Worm (Caenorhabditis elegans) whole organism, L1 larva: ENCODE measurements around the gene cyp-35B1.

ENCODE experiments used
- C04F5.9 ChIP-seq: sonication (generic microtip); optimal IDR thresholded peaks from 2 replicates; lab custom pipeline; 2016; ENCODE audit warnings: missing genetic modification characterization, missing compliant biosample characterization
- C16A3.4 ChIP-seq: fragments of 150-350 bp; optimal IDR thresholded peaks from 2 replicates; lab custom pipeline; 2014; ENCODE audit warnings: missing biosample characterization, missing genetic modification characterization
- aha-1 ChIP-seq: fragments of 150-350 bp; optimal IDR thresholded peaks from 2 replicates; lab custom pipeline; 2014; ENCODE audit warnings: missing biosample characterization, missing genetic modification characterization
- blmp-1 ChIP-seq: fragments of 150-350 bp; optimal IDR thresholded peaks from 2 replicates; lab custom pipeline; 2014; ENCODE audit warnings: missing biosample characterization, missing genetic modification characterization
- ceh-8 ChIP-seq: fragments of 200-800 bp; sonication (Bioruptor generic); optimal IDR thresholded peaks from 2 replicates; lab custom pipeline; 2018; ENCODE audit warnings: mild to moderate bottlenecking, missing genetic modification characterization, moderate library complexity, missing compliant biosample characterization
- ceh-88 ChIP-seq: fragments of 200-800 bp; sonication (Bioruptor generic); IDR thresholded peaks from 2 replicates; pipeline ENCODE4 v1.3.6; 2022; ENCODE audit warnings: missing genetic modification characterization, missing compliant biosample characterization
- ceh-90 ChIP-seq: sonication (generic microtip); optimal IDR thresholded peaks from 2 replicates; lab custom pipeline; 2016; ENCODE audit warnings: missing genetic modification characterization, missing compliant biosample characterization
- dpl-1 ChIP-seq, 3 experiments: fragments of 150-350 bp in 2 of 3; sonication (generic microtip) in 1 of 3; optimal IDR thresholded peaks; 2 replicates each; lab custom pipeline; 2014 to 2017; ENCODE audit warnings: missing biosample characterization in 3 of 3, missing genetic modification characterization in 3 of 3, missing genetic modification reagents in 3 of 3
- dsc-1 ChIP-seq: sonication (generic microtip); optimal IDR thresholded peaks from 2 replicates; lab custom pipeline; 2016; ENCODE audit warnings: mild to moderate bottlenecking, missing genetic modification characterization, missing compliant biosample characterization
- efl-1 ChIP-seq, 4 experiments: fragments of 150-350 bp; optimal IDR thresholded peaks in 3 of 4; peaks in 1 of 4; 1 replicate in 1 of 4; 2 replicates in 3 of 4; lab custom pipeline; 2014; ENCODE audit warnings: missing biosample characterization in 2 of 4, missing genetic modification characterization in 2 of 4, missing genetic modification reagents in 2 of 4
- efl-3 ChIP-seq: fragments of 200-800 bp; sonication (Bioruptor generic); optimal IDR thresholded peaks from 2 replicates; lab custom pipeline; 2018; ENCODE audit warnings: mild to moderate bottlenecking, missing genetic modification characterization, missing compliant biosample characterization
- elt-2 ChIP-seq: sonication (generic microtip); optimal IDR thresholded peaks from 2 replicates; lab custom pipeline; 2016; ENCODE audit warnings: missing genetic modification characterization, mild to moderate bottlenecking, inconsistent platforms, missing compliant biosample characterization, missing genetic modification reagents
- elt-3 ChIP-seq, 6 experiments: fragments of 150-350 bp in 1 of 6; sonication (generic microtip); optimal IDR thresholded peaks; 2 replicates each; lab custom pipeline; 2017 to 2018; ENCODE audit warnings: missing biosample characterization in 6 of 6, missing genetic modification characterization in 6 of 6, inconsistent platforms in 1 of 6
- ets-5 ChIP-seq: fragments of 200-800 bp; sonication (Bioruptor generic); IDR thresholded peaks from 2 replicates; pipeline ENCODE4 v1.3.6; 2022; ENCODE audit warnings: missing genetic modification characterization, missing compliant biosample characterization
- fkh-10 ChIP-seq: sonication (generic microtip); optimal IDR thresholded peaks from 2 replicates; lab custom pipeline; 2017; ENCODE audit warnings: missing biosample characterization, missing genetic modification reagents, missing genetic modification characterization
- hlh-17 ChIP-seq: fragments of 200-800 bp; sonication (Bioruptor generic); optimal IDR thresholded peaks from 2 replicates; lab custom pipeline; 2018; ENCODE audit warnings: missing genetic modification characterization, mild to moderate bottlenecking, missing compliant biosample characterization, moderate library complexity, borderline replicate concordance
- hpl-2 ChIP-seq: fragments of 150-350 bp; optimal IDR thresholded peaks from 2 replicates; lab custom pipeline; 2014; ENCODE audit warnings: missing biosample characterization, missing genetic modification reagents, missing genetic modification characterization
- irx-1 ChIP-seq: sonication (generic microtip); optimal IDR thresholded peaks from 2 replicates; lab custom pipeline; 2016; ENCODE audit warnings: missing genetic modification characterization, missing compliant biosample characterization
- isw-1 ChIP-seq: fragments of 200-800 bp; sonication (Bioruptor generic); IDR thresholded peaks from 2 replicates; pipeline ENCODE4 v1.3.6; 2022; ENCODE audit warnings: missing genetic modification characterization, missing compliant biosample characterization
- jun-1 ChIP-seq: fragments of 150-350 bp; optimal IDR thresholded peaks from 2 replicates; lab custom pipeline; 2014; ENCODE audit warnings: missing biosample characterization, missing genetic modification reagents, missing genetic modification characterization
- lin-13 ChIP-seq: fragments of 150-350 bp; optimal IDR thresholded peaks from 2 replicates; lab custom pipeline; 2014; ENCODE audit warnings: missing biosample characterization, missing genetic modification reagents, missing genetic modification characterization
- lin-15B ChIP-seq: fragments of 150-350 bp; sonication (generic microtip); optimal IDR thresholded peaks from 3 replicates; lab custom pipeline; 2014; ENCODE audit warnings: missing biosample characterization, missing genetic modification characterization
- lin-39 ChIP-seq: fragments of 150-350 bp; optimal IDR thresholded peaks from 2 replicates; lab custom pipeline; 2014; ENCODE audit warnings: missing biosample characterization, missing genetic modification reagents, missing genetic modification characterization
- lir-3 ChIP-seq: sonication (generic microtip); optimal IDR thresholded peaks from 2 replicates; lab custom pipeline; 2016; ENCODE audit warnings: mild to moderate bottlenecking, missing genetic modification characterization, moderate library complexity, missing compliant biosample characterization; ENCODE audit not compliant: poor library complexity
- lsy-2 ChIP-seq, 2 experiments: fragments of 150-350 bp; optimal IDR thresholded peaks; 2 replicates each; lab custom pipeline; 2014; ENCODE audit warnings: missing biosample characterization in 2 of 2, missing genetic modification characterization in 2 of 2
- mab-9 ChIP-seq: fragments of 200-800 bp; sonication (Bioruptor generic); IDR thresholded peaks from 2 replicates; pipeline ENCODE4 v1.3.6; 2022; ENCODE audit warnings: missing genetic modification reagents, missing genetic modification characterization, missing compliant biosample characterization
- mdl-1 ChIP-seq, 2 experiments: fragments of 150-350 bp; optimal IDR thresholded peaks; 2 replicates each; lab custom pipeline; 2014 to 2017; ENCODE audit warnings: missing biosample characterization in 2 of 2, missing genetic modification characterization in 2 of 2, inconsistent platforms in 1 of 2
- mef-2 ChIP-seq: fragments of 150-350 bp; optimal IDR thresholded peaks from 2 replicates; lab custom pipeline; 2014; ENCODE audit warnings: missing biosample characterization, missing genetic modification characterization
- nhr-12 ChIP-seq: sonication (generic microtip); optimal IDR thresholded peaks from 2 replicates; lab custom pipeline; 2017; ENCODE audit warnings: missing biosample characterization, missing genetic modification characterization
- nhr-19 ChIP-seq: fragments of 200-800 bp; sonication (Bioruptor generic); conservative IDR thresholded peaks from 2 replicates; pipeline ENCODE4 v1.3.6; 2022; ENCODE audit warnings: missing genetic modification characterization, missing compliant biosample characterization
- nhr-20 ChIP-seq: sonication (generic microtip); optimal IDR thresholded peaks from 2 replicates; lab custom pipeline; 2016; ENCODE audit warnings: mild to moderate bottlenecking, missing genetic modification characterization, missing compliant biosample characterization
- nhr-237 ChIP-seq: fragments of 150-350 bp; optimal IDR thresholded peaks from 2 replicates; lab custom pipeline; 2014; ENCODE audit warnings: missing biosample characterization, missing genetic modification characterization
- nhr-71 ChIP-seq: sonication (generic microtip); optimal IDR thresholded peaks from 2 replicates; lab custom pipeline; 2016; ENCODE audit warnings: mild to moderate bottlenecking, missing genetic modification characterization, moderate library complexity, missing compliant biosample characterization
- nhr-90 ChIP-seq: sonication (generic microtip); optimal IDR thresholded peaks from 2 replicates; lab custom pipeline; 2016; ENCODE audit warnings: mild to moderate bottlenecking, missing genetic modification characterization, missing compliant biosample characterization; ENCODE audit not compliant: poor library complexity
- pag-3 ChIP-seq: sonication (generic microtip); optimal IDR thresholded peaks from 2 replicates; lab custom pipeline; 2017; ENCODE audit warnings: missing genetic modification characterization, mild to moderate bottlenecking, missing compliant biosample characterization, antibody characterized with exemption, borderline replicate concordance; ENCODE audit not compliant: insufficient read depth
- pqm-1 ChIP-seq: sonication (generic microtip); optimal IDR thresholded peaks from 3 replicates; lab custom pipeline; 2017; ENCODE audit warnings: missing biosample characterization, missing genetic modification characterization
- skn-1 ChIP-seq: fragments of 150-350 bp; optimal IDR thresholded peaks from 2 replicates; lab custom pipeline; 2014; ENCODE audit warnings: missing biosample characterization, missing genetic modification characterization
- snpc-4 ChIP-seq: fragments of 150-350 bp; optimal IDR thresholded peaks from 2 replicates; lab custom pipeline; 2014; ENCODE audit warnings: missing biosample characterization, missing genetic modification characterization
- sptf-1 ChIP-seq: fragments of 150-350 bp; optimal IDR thresholded peaks from 2 replicates; lab custom pipeline; 2014; ENCODE audit warnings: missing biosample characterization, missing genetic modification characterization
- swsn-7 ChIP-seq: sonication (generic microtip); optimal IDR thresholded peaks from 2 replicates; lab custom pipeline; 2016; ENCODE audit warnings: missing genetic modification characterization, missing compliant biosample characterization
- tbx-2 ChIP-seq: sonication (generic microtip); optimal IDR thresholded peaks from 2 replicates; lab custom pipeline; 2016; ENCODE audit warnings: missing genetic modification characterization, missing compliant biosample characterization
- tlp-1 ChIP-seq: fragments of 150-350 bp; optimal IDR thresholded peaks from 2 replicates; lab custom pipeline; 2014; ENCODE audit warnings: missing biosample characterization, missing genetic modification characterization
- unc-62 ChIP-seq: fragments of 150-350 bp; optimal IDR thresholded peaks from 2 replicates; lab custom pipeline; 2014; ENCODE audit warnings: missing biosample characterization, missing genetic modification reagents, missing genetic modification characterization
- unc-98 ChIP-seq: fragments of 200-800 bp; sonication (Bioruptor generic); IDR thresholded peaks from 2 replicates; pipeline ENCODE4 v1.3.6; 2022; ENCODE audit warnings: missing genetic modification characterization, missing compliant biosample characterization

cyp-35B1 gene

ce11 chrV:3927522-3927921 is 11.3 kb upstream of the cyp-35B1 start:
- TF ChIP-seq skn-1 (tag; lab: Kevin White, UChicago), result no peak
- no peak for TF ChIP-seq mab-9 (GFP tag; lab: Robert Waterston, UW)
- no peak for TF ChIP-seq lir-3
- TF ChIP-seq hpl-2 (GFP tag; lab: Kevin White, UChicago), result no peak
- TF ChIP-seq elt-2, result no peak
- no peak for TF ChIP-seq efl-1 (optimal IDR thresholded peaks at IDR 0.05; lab: Kevin White, UChicago)
- TF ChIP-seq efl-1 (GFP tag; optimal IDR thresholded peaks at IDR 0.05 in 1 of 2; lab: Kevin White, UChicago), result no peak

ce11 chrV:3929099-3929498 is 9.7 kb upstream of the cyp-35B1 start, which contains the start of gene srx-64:
Gene srx-64, plus strand, starts transcription at chrV:3929399.
- TF ChIP-seq elt-2, result no peak
- TF ChIP-seq snpc-4 (tag; lab: Kevin White, UChicago), result no peak
- no peak for TF ChIP-seq nhr-20 (tag; lab: Kevin White, UChicago)
- no peak for TF ChIP-seq ceh-8 (GFP tag; lab: Kevin White, UChicago)
- TF ChIP-seq nhr-12 (tag; lab: Kevin White, UChicago), result no peak
- TF ChIP-seq isw-1 (GFP tag; lab: Robert Waterston, UW), result no peak
- TF ChIP-seq fkh-10, result no peak
- TF ChIP-seq ceh-90, result no peak
- TF ChIP-seq unc-98, result no peak
- TF ChIP-seq, all 84 proteins: peak for 0

ce11 chrV:3931326-3931725 is 7.5 kb upstream of the cyp-35B1 start, which contains the start of gene srx-63:
Gene srx-63, plus strand, starts transcription at chrV:3931626.
- TF ChIP-seq C16A3.4, result no peak
- TF ChIP-seq tbx-2, result no peak
- no peak for TF ChIP-seq lin-13 (GFP tag; lab: Kevin White, UChicago)
- TF ChIP-seq snpc-4 (tag; lab: Kevin White, UChicago), result no peak
- TF ChIP-seq C04F5.9 (tag; lab: Kevin White, UChicago), result no peak
- TF ChIP-seq, all 84 proteins: peak for 0

ce11 chrV:3935892-3936478 is 2.8 kb upstream of the cyp-35B1 start, which contains the start of gene cyp-35A5:
Gene cyp-35A5, plus strand, starts transcription at chrV:3936326.
- TF ChIP-seq unc-98, result no peak
- peak; percentile 85 for TF ChIP-seq elt-2
- no peak for TF ChIP-seq mab-9 (GFP tag; lab: Robert Waterston, UW)
- no peak for TF ChIP-seq aha-1 (tag; lab: Kevin White, UChicago)
- no peak for TF ChIP-seq nhr-90 (tag; lab: Kevin White, UChicago)
- no peak for TF ChIP-seq jun-1
- no peak for TF ChIP-seq blmp-1 (tag; lab: Kevin White, UChicago)
- no peak for TF ChIP-seq ceh-8 (GFP tag; lab: Kevin White, UChicago)
- TF ChIP-seq tlp-1 (tag; lab: Kevin White, UChicago), result no peak
- TF ChIP-seq sptf-1 (tag; lab: Kevin White, UChicago), result no peak
- TF ChIP-seq ceh-88 (GFP tag; lab: Robert Waterston, UW), result no peak
- no peak for TF ChIP-seq ets-5 (GFP tag; lab: Robert Waterston, UW)
- TF ChIP-seq mef-2, result no peak
- peak; percentile 2 for TF ChIP-seq nhr-20 (tag; lab: Kevin White, UChicago)
- TF ChIP-seq irx-1 (tag; lab: Kevin White, UChicago), result no peak
- TF ChIP-seq ceh-90, result no peak
- TF ChIP-seq nhr-71, result no peak

ce11 chrV:3941860-3942259 is 3.0 kb downstream of the cyp-35B1 start, which contains the start of gene cyp-35B2:
Gene cyp-35B2, plus strand, starts transcription at chrV:3942160.
- TF ChIP-seq fkh-10, result no peak
- TF ChIP-seq efl-3, result no peak
- no peak for TF ChIP-seq unc-62 (GFP tag; lab: Kevin White, UChicago)
- TF ChIP-seq pag-3 (tag; lab: Kevin White, UChicago), result no peak
- TF ChIP-seq nhr-19 (GFP tag; lab: Robert Waterston, UW), result no peak
- no peak for TF ChIP-seq lin-15B (tag; lab: Kevin White, UChicago)
- no peak for TF ChIP-seq pqm-1 (tag; lab: Kevin White, UChicago)
- TF ChIP-seq mdl-1 (tag; optimal IDR thresholded peaks at IDR 0.05; lab: Kevin White, UChicago), result no peak
- TF ChIP-seq dsc-1, result no peak
- TF ChIP-seq elt-3 (tag; optimal IDR thresholded peaks at IDR 0.05; lab: Kevin White, UChicago), result no peak
- TF ChIP-seq nhr-237 (tag; lab: Kevin White, UChicago), result no peak
- no peak for TF ChIP-seq nhr-12 (tag; lab: Kevin White, UChicago)
- no peak for TF ChIP-seq hlh-17 (GFP tag; lab: Kevin White, UChicago)
- TF ChIP-seq lin-39 (tag; lab: Kevin White, UChicago), result no peak
- no peak for TF ChIP-seq dpl-1 (GFP tag; optimal IDR thresholded peaks at IDR 0.05; lab: Kevin White, UChicago)
- no peak for TF ChIP-seq swsn-7
- TF ChIP-seq lsy-2 (tag; optimal IDR thresholded peaks at IDR 0.05; lab: Kevin White, UChicago), result no peak
- TF ChIP-seq C16A3.4, result no peak
- TF ChIP-seq nhr-90 (tag; lab: Kevin White, UChicago), result no peak
